Worm (Caenorhabditis elegans): ENCODE measurements around the gene gsto-1.

DNA sequence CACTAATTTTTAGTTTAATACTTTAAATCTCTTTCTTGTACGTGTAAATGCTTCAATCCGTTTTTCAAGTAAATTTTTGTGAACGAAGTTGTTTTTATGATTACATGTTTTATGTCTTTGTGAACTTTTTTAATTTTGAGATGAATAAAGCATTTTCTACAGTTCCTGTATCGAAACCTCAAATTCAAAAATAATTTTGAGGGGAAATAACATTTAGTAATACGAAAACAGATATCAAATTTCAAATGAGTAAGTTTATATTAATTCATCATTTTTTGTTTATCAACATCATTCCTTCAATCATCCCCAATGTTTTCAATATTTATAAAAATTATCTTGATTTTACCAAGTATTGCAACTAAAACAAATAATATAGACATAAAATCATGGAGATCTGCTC, 9.3 kb downstream of the gsto-1 start, which contains the start of gene C29E4.10:
- no peak for TF ChIP-seq pqm-1 (tag; optimal IDR thresholded peaks at IDR 0.05)
- TF ChIP-seq nhr-19 (GFP tag; conservative IDR thresholded peaks at IDR 0.05), result no peak
- no peak for TF ChIP-seq tlp-1 (tag; optimal IDR thresholded peaks at IDR 0.05)
- no peak for TF ChIP-seq ets-5 (GFP tag; IDR thresholded peaks at IDR 0.05)
- no peak for TF ChIP-seq blmp-1 (tag; optimal IDR thresholded peaks at IDR 0.05)
- TF ChIP-seq nhr-84 (tag; optimal IDR thresholded peaks at IDR 0.05), result no peak
- TF ChIP-seq ceh-8 (GFP tag; optimal IDR thresholded peaks at IDR 0.05), result no peak
- TF ChIP-seq ces-1 (GFP tag; optimal IDR thresholded peaks at IDR 0.05), result no peak
